Fruit fly (Drosophila melanogaster) whole organism, embryonic: Measurements from ENCODE around the gene Irk1.

ENCODE experiments used
- BEAF-32 ChIP-seq: fragments of 200-800 bp; sonication (Bioruptor generic); optimal IDR thresholded peaks from 3 replicates; lab custom pipeline; 2017; ENCODE audit warnings: missing biosample characterization, missing genetic modification characterization, mild to moderate bottlenecking, moderate library complexity, missing genetic modification reagents
- Bdp1 ChIP-seq: fragments of 200-800 bp; sonication (Bioruptor generic); optimal IDR thresholded peaks from 3 replicates; lab custom pipeline; 2016; ENCODE audit warnings: missing biosample characterization, missing genetic modification characterization
- Bgb ChIP-seq: fragments of 200-800 bp; sonication (Bioruptor generic); IDR thresholded peaks from 2 replicates; pipeline ENCODE4 v1.3.6; 2022; ENCODE audit warnings: missing biosample characterization, missing genetic modification characterization; ENCODE audit not compliant: partially characterized antibody
- CG10274 ChIP-seq: fragments of 200-800 bp; sonication (Bioruptor generic); optimal IDR thresholded peaks from 3 replicates; lab custom pipeline; 2017; ENCODE audit warnings: missing biosample characterization, mild to moderate bottlenecking, missing genetic modification characterization
- CG10543 ChIP-seq: fragments of 200-800 bp; sonication (Bioruptor generic); optimal IDR thresholded peaks from 3 replicates; lab custom pipeline; 2017; ENCODE audit warnings: missing biosample characterization, mild to moderate bottlenecking, missing genetic modification characterization, moderate library complexity
- CG11093 ChIP-seq: fragments of 200-800 bp; sonication (Bioruptor generic); IDR thresholded peaks from 3 replicates; pipeline ENCODE4 v1.3.6; 2022; ENCODE audit warnings: missing biosample characterization, missing genetic modification characterization
- CG1233 ChIP-seq: fragments of 200-800 bp; sonication (Bioruptor generic); optimal IDR thresholded peaks from 4 replicates; lab custom pipeline; 2018; ENCODE audit warnings: missing biosample characterization, mild to moderate bottlenecking, missing genetic modification characterization
- CG13296 ChIP-seq: fragments of 200-800 bp; sonication (Bioruptor generic); optimal IDR thresholded peaks from 3 replicates; lab custom pipeline; 2018; ENCODE audit warnings: missing biosample characterization, mild to moderate bottlenecking, missing genetic modification characterization
- CG14050 ChIP-seq: fragments of 200-800 bp; sonication (Bioruptor generic); IDR thresholded peaks from 3 replicates; pipeline ENCODE4 v1.3.6; 2022; ENCODE audit warnings: missing biosample characterization, missing genetic modification characterization
- CG15073 ChIP-seq: fragments of 200-800 bp; sonication (Bioruptor generic); optimal IDR thresholded peaks from 2 replicates; lab custom pipeline; 2016; ENCODE audit warnings: missing biosample characterization, missing genetic modification characterization
- CG16815 ChIP-seq: fragments of 200-800 bp; sonication (Bioruptor generic); optimal IDR thresholded peaks from 3 replicates; lab custom pipeline; 2017; ENCODE audit warnings: missing biosample characterization, mild to moderate bottlenecking, missing genetic modification characterization
- CG30431 ChIP-seq: fragments of 200-800 bp; sonication (Bioruptor generic); optimal IDR thresholded peaks from 2 replicates; lab custom pipeline; 2017; ENCODE audit warnings: missing biosample characterization, missing genetic modification characterization
- CG4707 ChIP-seq: fragments of 200-800 bp; sonication (Bioruptor generic); optimal IDR thresholded peaks from 2 replicates; lab custom pipeline; 2018; ENCODE audit warnings: missing biosample characterization, mild to moderate bottlenecking, missing genetic modification characterization, moderate library complexity
- CG4730 ChIP-seq: fragments of 200-800 bp; sonication (Bioruptor generic); IDR thresholded peaks from 2 replicates; pipeline ENCODE4 v1.3.6; 2022; ENCODE audit warnings: missing biosample characterization, missing genetic modification characterization
- CG5245 ChIP-seq: fragments of 200-800 bp; sonication (Bioruptor generic); optimal IDR thresholded peaks from 3 replicates; lab custom pipeline; 2016; ENCODE audit warnings: missing biosample characterization, missing genetic modification characterization
- CG6254 ChIP-seq: fragments of 200-800 bp; sonication (Bioruptor generic); optimal IDR thresholded peaks from 3 replicates; lab custom pipeline; 2017; ENCODE audit warnings: mild to moderate bottlenecking, missing biosample characterization, missing genetic modification reagents, missing genetic modification characterization
- CG7556 ChIP-seq: fragments of 200-800 bp; sonication (Bioruptor generic); optimal IDR thresholded peaks from 2 replicates; lab custom pipeline; 2017; ENCODE audit warnings: missing biosample characterization, mild to moderate bottlenecking, missing genetic modification characterization
- CG7928 ChIP-seq: fragments of 200-800 bp; sonication (Bioruptor generic); optimal IDR thresholded peaks from 2 replicates; lab custom pipeline; 2017; ENCODE audit warnings: missing biosample characterization, mild to moderate bottlenecking, missing genetic modification characterization
- CG8290 ChIP-seq, 3 experiments: fragments of 200-800 bp; sonication (Bioruptor generic); optimal IDR thresholded peaks; 2 replicates each; lab custom pipeline; 2016 to 2019; ENCODE audit warnings: missing biosample characterization in 3 of 3, missing genetic modification characterization in 3 of 3, mild to moderate bottlenecking in 2 of 3, moderate library complexity in 1 of 3
- CG8359 ChIP-seq: fragments of 200-800 bp; sonication (Bioruptor generic); optimal IDR thresholded peaks from 2 replicates; lab custom pipeline; 2017; ENCODE audit warnings: missing biosample characterization, mild to moderate bottlenecking, missing genetic modification characterization, borderline replicate concordance
- CG8478 ChIP-seq: fragments of >200 bp; optimal IDR thresholded peaks from 2 replicates; lab custom pipeline; 2018
- CG9215 ChIP-seq: fragments of 200-800 bp; sonication (Bioruptor generic); IDR thresholded peaks from 2 replicates; pipeline ENCODE4 v1.3.6; 2022; ENCODE audit warnings: missing biosample characterization, missing genetic modification characterization
- Dip3 ChIP-seq: fragments of 200-800 bp; sonication (Bioruptor generic); optimal IDR thresholded peaks from 3 replicates; lab custom pipeline; 2016; ENCODE audit warnings: missing biosample characterization, missing genetic modification characterization
- Eip74EF ChIP-seq, 2 experiments: fragments of 200-800 bp in 1 of 2; fragments of >200 bp in 1 of 2; sonication (Bioruptor generic) in 1 of 2; optimal IDR thresholded peaks; 2 replicates each; lab custom pipeline; 2017 to 2019; ENCODE audit warnings: missing biosample characterization in 2 of 2, missing genetic modification characterization in 2 of 2, mild to moderate bottlenecking in 1 of 2, moderate library complexity in 1 of 2
- Ets97D ChIP-seq: fragments of 200-800 bp; sonication (Bioruptor generic); optimal IDR thresholded peaks from 3 replicates; lab custom pipeline; 2016; ENCODE audit warnings: missing biosample characterization, missing genetic modification characterization
- Fer2 ChIP-seq: fragments of 200-800 bp; sonication (Bioruptor generic); optimal IDR thresholded peaks from 2 replicates; lab custom pipeline; 2018; ENCODE audit warnings: missing biosample characterization, mild to moderate bottlenecking, missing genetic modification characterization, moderate library complexity
- HLH3B ChIP-seq: fragments of 200-800 bp; sonication (Bioruptor generic); IDR thresholded peaks from 2 replicates; pipeline ENCODE4 v1.3.6; 2022; ENCODE audit warnings: missing biosample characterization, missing genetic modification characterization
- HmgD ChIP-seq: fragments of 200-800 bp; sonication (Bioruptor generic); optimal IDR thresholded peaks from 3 replicates; lab custom pipeline; 2016; ENCODE audit warnings: missing biosample characterization, missing genetic modification characterization
- Mrtf ChIP-seq: fragments of 200-800 bp; sonication (Bioruptor generic); IDR thresholded peaks from 3 replicates; pipeline ENCODE4 v1.3.6; 2022; ENCODE audit warnings: missing biosample characterization, missing genetic modification characterization
- Poxn ChIP-seq: fragments of 200-800 bp; sonication (Bioruptor generic); IDR thresholded peaks from 2 replicates; pipeline ENCODE4 v1.3.6; 2022; ENCODE audit warnings: missing biosample characterization, missing genetic modification characterization
- az2 ChIP-seq: fragments of 200-800 bp; sonication (Bioruptor generic); optimal IDR thresholded peaks from 3 replicates; lab custom pipeline; 2016; ENCODE audit warnings: missing biosample characterization, missing genetic modification characterization
- bowl ChIP-seq: fragments of 200-800 bp; sonication (Bioruptor generic); IDR thresholded peaks from 2 replicates; pipeline ENCODE4 v1.3.6; 2022; ENCODE audit warnings: missing biosample characterization, missing genetic modification characterization
- bsh ChIP-seq, 2 experiments: fragments of 200-800 bp; sonication (Bioruptor generic); optimal IDR thresholded peaks; 2 replicates each; lab custom pipeline; 2017 to 2018; ENCODE audit warnings: mild to moderate bottlenecking in 2 of 2, missing biosample characterization in 2 of 2, missing genetic modification characterization in 2 of 2, moderate library complexity in 1 of 2
- da ChIP-seq: fragments of 200-800 bp; sonication (Bioruptor generic); optimal IDR thresholded peaks from 2 replicates; lab custom pipeline; 2016; ENCODE audit warnings: missing biosample characterization, missing genetic modification characterization
- danr ChIP-seq: fragments of 200-800 bp; sonication (Bioruptor generic); IDR thresholded peaks from 2 replicates; pipeline ENCODE4 v1.3.6; 2022; ENCODE audit warnings: missing biosample characterization, missing genetic modification characterization
- dimm ChIP-seq: fragments of 200-800 bp; sonication (Bioruptor generic); IDR thresholded peaks from 2 replicates; pipeline ENCODE4 v1.3.6; 2022; ENCODE audit warnings: missing biosample characterization, missing genetic modification characterization
- emc ChIP-seq: fragments of 200-800 bp; sonication (Bioruptor generic); optimal IDR thresholded peaks from 2 replicates; lab custom pipeline; 2016; ENCODE audit warnings: missing biosample characterization, missing genetic modification characterization
- grau ChIP-seq: fragments of 200-800 bp; optimal IDR thresholded peaks from 3 replicates; lab custom pipeline; 2019; ENCODE audit warnings: missing biosample characterization, mild to moderate bottlenecking, missing genetic modification characterization, moderate library complexity
- klu ChIP-seq: fragments of 200-800 bp; sonication (Bioruptor generic); IDR thresholded peaks from 2 replicates; pipeline ENCODE4 v1.3.6; 2022; ENCODE audit warnings: missing biosample characterization, missing genetic modification characterization
- kni ChIP-seq: fragments of 200-800 bp; sonication (Bioruptor generic); optimal IDR thresholded peaks from 3 replicates; lab custom pipeline; 2017; ENCODE audit warnings: mild to moderate bottlenecking, missing biosample characterization, missing genetic modification reagents, missing genetic modification characterization
- maf-S ChIP-seq: fragments of 200-800 bp; sonication (Bioruptor generic); optimal IDR thresholded peaks from 2 replicates; lab custom pipeline; 2016; ENCODE audit warnings: missing biosample characterization, missing genetic modification characterization
- nmo ChIP-seq: fragments of 200-800 bp; sonication (Bioruptor generic); optimal IDR thresholded peaks from 2 replicates; lab custom pipeline; 2018; ENCODE audit warnings: missing biosample characterization, mild to moderate bottlenecking, missing genetic modification characterization, moderate library complexity
- pfk ChIP-seq: fragments of 200-800 bp; sonication (Bioruptor generic); optimal IDR thresholded peaks from 2 replicates; lab custom pipeline; 2018; ENCODE audit warnings: missing biosample characterization, mild to moderate bottlenecking, missing genetic modification characterization, moderate library complexity
- ro ChIP-seq: fragments of 200-800 bp; sonication (Bioruptor generic); IDR thresholded peaks from 2 replicates; pipeline ENCODE4 v1.3.6; 2022; ENCODE audit warnings: missing biosample characterization, missing genetic modification characterization
- slp2 ChIP-seq: fragments of 200-800 bp; sonication (Bioruptor generic); optimal IDR thresholded peaks from 2 replicates; lab custom pipeline; 2016; ENCODE audit warnings: missing biosample characterization, missing genetic modification characterization
- ssp ChIP-seq: fragments of 200-800 bp; sonication (Bioruptor generic); IDR thresholded peaks from 2 replicates; pipeline ENCODE4 v1.3.6; 2022; ENCODE audit warnings: missing biosample characterization, missing genetic modification characterization
- tap ChIP-seq: fragments of 200-800 bp; optimal IDR thresholded peaks from 3 replicates; lab custom pipeline; 2019; ENCODE audit warnings: missing biosample characterization, mild to moderate bottlenecking, missing genetic modification characterization, moderate library complexity
- tgo ChIP-seq: fragments of 200-800 bp; sonication (Bioruptor generic); IDR thresholded peaks from 3 replicates; pipeline ENCODE4 v1.3.6; 2022; ENCODE audit warnings: missing biosample characterization, missing genetic modification characterization
- toy ChIP-seq: fragments of 200-800 bp; sonication (Bioruptor generic); IDR thresholded peaks from 2 replicates; pipeline ENCODE4 v1.3.6; 2022; ENCODE audit warnings: missing biosample characterization, missing genetic modification characterization
- trem ChIP-seq: fragments of 200-800 bp; optimal IDR thresholded peaks from 3 replicates; lab custom pipeline; 2019; ENCODE audit warnings: missing biosample characterization, mild to moderate bottlenecking, missing genetic modification characterization, moderate library complexity
- ttk ChIP-seq: fragments of 200-800 bp; sonication (Bioruptor generic); IDR thresholded peaks from 2 replicates; pipeline ENCODE4 v2.1.2; 2022; ENCODE audit warnings: missing biosample characterization, missing genetic modification characterization
- wek ChIP-seq: fragments of 200-800 bp; sonication (Bioruptor generic); optimal IDR thresholded peaks from 3 replicates; lab custom pipeline; 2018; ENCODE audit warnings: missing biosample characterization, mild to moderate bottlenecking, missing genetic modification characterization, moderate library complexity

Gene Irk1

dm6 chr3R:23157664-23158151 is 10.4 kb upstream of the Irk1 start, which contains the start of gene unk (continued):
- no peak for TF ChIP-seq Mrtf (GFP tag; lab: Robert Waterston, UW)
- no peak for TF ChIP-seq Dip3 (GFP tag; lab: Kevin White, UChicago)
- no peak for TF ChIP-seq CG4730
- no peak for TF ChIP-seq Poxn (GFP tag; lab: Robert Waterston, UW)
- no peak for TF ChIP-seq dimm
- TF ChIP-seq CG1233 (GFP tag; lab: Kevin White, UChicago): no peak
- TF ChIP-seq Bdp1: no peak
- TF ChIP-seq trem (tag; lab: Kevin White, UChicago): peak; percentile 38
- TF ChIP-seq az2 (GFP tag; lab: Kevin White, UChicago): no peak
- TF ChIP-seq tap: no peak
- TF ChIP-seq BEAF-32 (GFP tag; lab: Kevin White, UChicago): peak; percentile 98
- TF ChIP-seq toy (GFP tag; lab: Robert Waterston, UW): no peak
- TF ChIP-seq CG15073 (GFP tag; lab: Kevin White, UChicago): no peak
- TF ChIP-seq CG8359: no peak
- no peak for TF ChIP-seq pfk (GFP tag; lab: Kevin White, UChicago)
- no peak for TF ChIP-seq danr (GFP tag; lab: Robert Waterston, UW)
- TF ChIP-seq Bgb (GFP tag; lab: Robert Waterston, UW): peak; percentile 99
- no peak for TF ChIP-seq bsh (GFP tag; optimal IDR thresholded peaks at IDR 0.05; lab: Kevin White, UChicago)
- peak; percentile 64 for TF ChIP-seq Ets97D (GFP tag; lab: Kevin White, UChicago)
- no peak for TF ChIP-seq CG7928 (GFP tag; lab: Kevin White, UChicago)
- no peak for TF ChIP-seq CG4707 (GFP tag; lab: Kevin White, UChicago)
- TF ChIP-seq klu (GFP tag; lab: Robert Waterston, UW): no peak
- 0 out of 2 replicates have a peak, but pooled peaks have one; percentile 16 for TF ChIP-seq ssp
- peak; percentile 8 for TF ChIP-seq nmo (GFP tag; lab: Kevin White, UChicago)
- no peak for TF ChIP-seq ttk (GFP tag; lab: Robert Waterston, UW)
- TF ChIP-seq CG14050: no peak
- peak; percentile 35 for TF ChIP-seq HmgD
- no peak for TF ChIP-seq Eip74EF (GFP tag; optimal IDR thresholded peaks at IDR 0.05; lab: Kevin White, UChicago)
- TF ChIP-seq slp2 (GFP tag; lab: Kevin White, UChicago): no peak
- TF ChIP-seq maf-S (GFP tag; lab: Kevin White, UChicago): no peak
- TF ChIP-seq emc (GFP tag; lab: Kevin White, UChicago): no peak
- no peak for TF ChIP-seq bowl
- TF ChIP-seq ro (GFP tag; lab: Robert Waterston, UW): no peak
- TF ChIP-seq Fer2: no peak
- no peak for TF ChIP-seq CG16815 (GFP tag; lab: Kevin White, UChicago)
- no peak for TF ChIP-seq HLH3B
- TF ChIP-seq wek: no peak
- no peak for TF ChIP-seq kni (GFP tag; lab: Kevin White, UChicago)

- TF ChIP-seq CG9215 (GFP tag; lab: Robert Waterston, UW) (no peak), CG10543 (GFP tag; lab: Kevin White, UChicago) (no peak), CG10274 (GFP tag; lab: Kevin White, UChicago) (no peak), CG11093 (no peak), CG6254 (no peak), CG13296 (GFP tag; lab: Kevin White, UChicago) (no peak), CG5245 (GFP tag; lab: Kevin White, UChicago) (no peak), tgo (GFP tag; lab: Robert Waterston, UW) (no peak), CG8478 (lab: Kevin White, UChicago) (no peak), CG30431 (GFP tag; lab: Kevin White, UChicago) (no peak), CG8290 (GFP tag; optimal IDR thresholded peaks at IDR 0.05; lab: Kevin White, UChicago) (no peak), CG8290 (tag; optimal IDR thresholded peaks at IDR 0.05; lab: Kevin White, UChicago) (no peak), da (no peak), grau (tag; lab: Kevin White, UChicago) (peak; percentile 4), CG7556 (GFP tag; lab: Kevin White, UChicago) (no peak)
These were observed 8.7 kb upstream of the Irk1 start, which contains the start of gene VhaAC39-2 for dm6 chr3R:23159289-23159956. Gene VhaAC39-2, minus strand, starts transcription at chr3R:23159316.
